Worm (Caenorhabditis elegans): ENCODE results near the gene C44C10.7.
A peak's percentile ranks its signal among the peaks of the same experiment; 100 is the strongest.

C44C10.7 gene

ce11 chrX:11687836-11688319 is at the start of gene C44C10.7:
C44C10.7 (minus strand) TSS chrX:11688269.
- TF ChIP-seq pha-4 (GFP tag; IDR thresholded peaks at IDR 0.05): no peak
- TF ChIP-seq pha-4 (tag; optimal IDR thresholded peaks at IDR 0.05): no peak
- no peak for TF ChIP-seq daf-19 (GFP tag; conservative IDR thresholded peaks at IDR 0.05)
- no peak for TF ChIP-seq fos-1 (tag; optimal IDR thresholded peaks at IDR 0.05)
- no peak for TF ChIP-seq nhr-77 (tag; optimal IDR thresholded peaks at IDR 0.05)
- TF ChIP-seq aly-2 (tag; optimal IDR thresholded peaks at IDR 0.05): no peak
- peak in 1 of 2 experiments; percentile 97 for TF ChIP-seq unc-62 (GFP tag; optimal IDR thresholded peaks at IDR 0.05 in 1 of 2)
- TF ChIP-seq unc-62 (tag; optimal IDR thresholded peaks at IDR 0.05): no peak

ce11 chrX:11737053-11737452 is 49.0 kb upstream of the C44C10.7 start, which contains the start of gene D1053.3:
D1053.3 (minus strand) TSS chrX:11737153.
- TF ChIP-seq daf-16 (GFP tag; optimal IDR thresholded peaks at IDR 0.05) (no peak), daf-16 (tag; optimal IDR thresholded peaks at IDR 0.05) (no peak), dmd-8 (GFP tag; IDR thresholded peaks at IDR 0.05) (no peak), skn-1 (tag; optimal IDR thresholded peaks at IDR 0.05) (no peak), ces-1 (GFP tag; optimal IDR thresholded peaks at IDR 0.05) (no peak)

- TF ChIP-seq pqm-1 (tag; optimal IDR thresholded peaks at IDR 0.05) (peak; percentile 29), unc-39 (tag; optimal IDR thresholded peaks at IDR 0.05) (no peak), skn-1 (tag; optimal IDR thresholded peaks at IDR 0.05) (no peak), daf-16 (GFP tag; optimal IDR thresholded peaks at IDR 0.05) (no peak), daf-16 (tag; optimal IDR thresholded peaks at IDR 0.05) (peak; percentile 49), nhr-28 (tag; optimal IDR thresholded peaks at IDR 0.05) (peak; percentile 40)
These were observed 46.0 kb upstream of the C44C10.7 start for ce11 chrX:11734110-11734509.

- TF ChIP-seq unc-62 (GFP tag; optimal IDR thresholded peaks at IDR 0.05 in 1 of 2): peak in 1 of 2 experiments; percentile 93
- no peak for TF ChIP-seq unc-62 (tag; optimal IDR thresholded peaks at IDR 0.05)
- no peak for TF ChIP-seq tra-1 (GFP tag; IDR thresholded peaks at IDR 0.05)
- TF ChIP-seq hlh-30 (tag; optimal IDR thresholded peaks at IDR 0.05; ENCODE audit: insufficient read depth): peak; percentile 28
- TF ChIP-seq F26F4.8 (GFP tag; conservative IDR thresholded peaks at IDR 0.05): no peak
These were observed 44.7 kb upstream of the C44C10.7 start for ce11 chrX:11732752-11733151.

ce11 chrX:11727761-11728160 is 39.7 kb upstream of the C44C10.7 start, which contains the start of the genes gst-42 and D1053.2:
gst-42 (minus strand) TSS chrX:11727936.
D1053.2 (plus strand) TSS chrX:11728151.
- TF ChIP-seq skn-1 (tag; optimal IDR thresholded peaks at IDR 0.05) (no peak), F37D6.2 (tag; optimal IDR thresholded peaks at IDR 0.05) (no peak), T26A8.4 (GFP tag; IDR thresholded peaks at IDR 0.05) (no peak), nhr-42 (GFP tag; IDR thresholded peaks at IDR 0.05) (no peak), nhr-76 (tag; optimal IDR thresholded peaks at IDR 0.05) (no peak), nhr-48 (tag; optimal IDR thresholded peaks at IDR 0.05) (peak; percentile 66), dve-1 (tag; optimal IDR thresholded peaks at IDR 0.05; ENCODE audit: insufficient read depth) (peak; percentile 94), hlh-30 (tag; optimal IDR thresholded peaks at IDR 0.05; ENCODE audit: insufficient read depth) (peak; percentile 86), ztf-11 (tag; optimal IDR thresholded peaks at IDR 0.05) (no peak), ceh-20 (GFP tag; IDR thresholded peaks at IDR 0.05) (no peak), snpc-4 (tag; optimal IDR thresholded peaks at IDR 0.05) (no peak), pha-4 (GFP tag; IDR thresholded peaks at IDR 0.05) (no peak), pha-4 (tag; optimal IDR thresholded peaks at IDR 0.05) (peak; percentile 3), saeg-2 (GFP tag; IDR thresholded peaks at IDR 0.05) (no peak), ama-1 (optimal IDR thresholded peaks at IDR 0.05) (no peak), hif-1 (tag; optimal IDR thresholded peaks at IDR 0.05) (no peak), aha-1 (tag) (no peak), F44E2.7 (GFP tag; IDR thresholded peaks at IDR 0.05) (no peak), pqm-1 (tag; optimal IDR thresholded peaks at IDR 0.05) (peak; percentile 89), nhr-77 (tag; optimal IDR thresholded peaks at IDR 0.05) (peak; percentile 86), spr-1 (tag; optimal IDR thresholded peaks at IDR 0.05) (no peak), unc-39 (tag; optimal IDR thresholded peaks at IDR 0.05) (no peak), gei-8 (GFP tag; optimal IDR thresholded peaks at IDR 0.05) (no peak), sdz-12 (GFP tag; optimal IDR thresholded peaks at IDR 0.05) (no peak), lin-39 (tag; optimal IDR thresholded peaks at IDR 0.05) (no peak), ceh-82 (tag; optimal IDR thresholded peaks at IDR 0.05) (no peak), tra-1 (GFP tag; IDR thresholded peaks at IDR 0.05) (peak; percentile 63; the same call in 1 of the 2 replicates), jun-1 (tag; optimal IDR thresholded peaks at IDR 0.05) (no peak), zip-2 (tag; optimal IDR thresholded peaks at IDR 0.05) (no peak), cey-2 (tag; optimal IDR thresholded peaks at IDR 0.05; ENCODE audit: borderline replicate concordance, insufficient read depth) (peak; percentile 54), unc-130 (GFP tag; optimal IDR thresholded peaks at IDR 0.05) (no peak), R02D3.7 (tag; optimal IDR thresholded peaks at IDR 0.05) (no peak), nhr-111 (GFP tag; optimal IDR thresholded peaks at IDR 0.05) (no peak)
